Worm (Caenorhabditis elegans) whole organism, young adult: ENCODE data around the gene C26D10.4.

ENCODE experiments used
- B0019.2 ChIP-seq: fragments of 200-800 bp; sonication (Bioruptor generic); conservative IDR thresholded peaks from 2 replicates; pipeline ENCODE4 v1.3.6; 2022; ENCODE audit warnings: missing genetic modification reagents, missing genetic modification characterization, missing compliant biosample characterization
- B0261.1 ChIP-seq: sonication (generic microtip); optimal IDR thresholded peaks from 2 replicates; lab custom pipeline; 2016; ENCODE audit warnings: mild to moderate bottlenecking, missing genetic modification characterization, moderate library complexity, missing compliant biosample characterization
- C17E4.6 ChIP-seq: fragments of 200-800 bp; sonication (Bioruptor generic); IDR thresholded peaks from 2 replicates; pipeline ENCODE4 v1.3.6; 2022; ENCODE audit warnings: missing genetic modification reagents, missing genetic modification characterization, missing compliant biosample characterization
- D2030.7 ChIP-seq: fragments of 200-800 bp; sonication (Bioruptor generic); IDR thresholded peaks from 2 replicates; pipeline ENCODE4 v1.3.6; 2022; ENCODE audit warnings: missing genetic modification reagents, missing genetic modification characterization, missing compliant biosample characterization
- F37B4.10 ChIP-seq: fragments of 200-800 bp; sonication (Bioruptor generic); IDR thresholded peaks from 2 replicates; pipeline ENCODE4 v1.3.6; 2022; ENCODE audit warnings: missing genetic modification characterization, missing compliant biosample characterization
- F52B5.7 ChIP-seq: sonication (generic microtip); optimal IDR thresholded peaks from 2 replicates; lab custom pipeline; 2016; ENCODE audit warnings: mild to moderate bottlenecking, missing genetic modification characterization, missing compliant biosample characterization
- K11D2.4 ChIP-seq: fragments of 200-800 bp; sonication (Bioruptor generic); IDR thresholded peaks from 2 replicates; pipeline ENCODE4 v1.3.6; 2022; ENCODE audit warnings: missing genetic modification reagents, missing genetic modification characterization, missing compliant biosample characterization
- T07F8.4 ChIP-seq: sonication (generic microtip); optimal IDR thresholded peaks from 2 replicates; lab custom pipeline; 2016; ENCODE audit warnings: mild to moderate bottlenecking, missing genetic modification characterization, moderate library complexity, missing compliant biosample characterization
- Y53F4B.3 ChIP-seq: fragments of 200-800 bp; sonication (Bioruptor generic); IDR thresholded peaks from 2 replicates; pipeline ENCODE4 v1.3.6; 2022; ENCODE audit warnings: missing genetic modification reagents, missing genetic modification characterization, missing compliant biosample characterization
- Y79H2A.3 ChIP-seq: fragments of 200-800 bp; sonication (Bioruptor generic); conservative IDR thresholded peaks from 2 replicates; pipeline ENCODE4 v1.3.6; 2022; ENCODE audit warnings: missing genetic modification reagents, missing genetic modification characterization, missing compliant biosample characterization
- ZK185.1 ChIP-seq: sonication (generic microtip); optimal IDR thresholded peaks from 2 replicates; lab custom pipeline; 2016; ENCODE audit warnings: mild to moderate bottlenecking, missing genetic modification characterization, missing compliant biosample characterization; ENCODE audit not compliant: poor library complexity, severe bottlenecking
- akir-1 ChIP-seq: fragments of 200-800 bp; sonication (Bioruptor generic); optimal IDR thresholded peaks from 2 replicates; lab custom pipeline; 2018; ENCODE audit warnings: mild to moderate bottlenecking, missing genetic modification characterization, moderate library complexity, missing compliant biosample characterization
- ama-1 ChIP-seq, 3 experiments: fragments of 150-350 bp in 1 of 3; sonication (generic microtip) in 2 of 3; optimal IDR thresholded peaks; 2 replicates each; lab custom pipeline; 2014 to 2018; ENCODE audit warnings: missing biosample characterization in 2 of 3, missing genetic modification characterization in 2 of 3, missing genetic modification reagents in 2 of 3
- athp-1 ChIP-seq: sonication (generic microtip); optimal IDR thresholded peaks from 2 replicates; lab custom pipeline; 2017; ENCODE audit warnings: mild to moderate bottlenecking, missing genetic modification characterization, missing compliant biosample characterization
- attf-3 ChIP-seq: fragments of 200-800 bp; sonication (Bioruptor generic); conservative IDR thresholded peaks from 2 replicates; pipeline ENCODE4 v1.3.6; 2022; ENCODE audit warnings: missing genetic modification reagents, missing genetic modification characterization, missing compliant biosample characterization
- attf-5 ChIP-seq: fragments of 200-800 bp; sonication (Bioruptor generic); optimal IDR thresholded peaks from 2 replicates; lab custom pipeline; 2018; ENCODE audit warnings: mild to moderate bottlenecking, missing genetic modification characterization, missing compliant biosample characterization
- ccch-3 ChIP-seq: fragments of 200-800 bp; sonication (Bioruptor generic); optimal IDR thresholded peaks from 2 replicates; lab custom pipeline; 2018; ENCODE audit warnings: mild to moderate bottlenecking, missing genetic modification characterization, missing compliant biosample characterization
- cebp-1 ChIP-seq, 2 experiments: fragments of 200-800 bp in 1 of 2; sonication (Bioruptor generic) in 1 of 2; sonication (generic microtip) in 1 of 2; IDR thresholded peaks in 1 of 2; optimal IDR thresholded peaks in 1 of 2; 2 replicates each; pipeline versions ENCODE4 v1.3.6 to Lab custom; 2017 to 2022; ENCODE audit warnings: missing compliant biosample characterization in 2 of 2, missing genetic modification characterization in 2 of 2, mild to moderate bottlenecking in 1 of 2, missing genetic modification reagents in 1 of 2, moderate library complexity in 1 of 2
- ceh-40 ChIP-seq: fragments of 200-800 bp; sonication (Bioruptor generic); IDR thresholded peaks from 2 replicates; pipeline ENCODE4 v1.3.6; 2022; ENCODE audit warnings: missing genetic modification characterization, missing compliant biosample characterization
- ceh-58 ChIP-seq: fragments of 200-800 bp; sonication (Bioruptor generic); IDR thresholded peaks from 2 replicates; pipeline ENCODE4 v1.3.6; 2022; ENCODE audit warnings: missing genetic modification characterization, missing compliant biosample characterization
- die-1 ChIP-seq: sonication (generic microtip); optimal IDR thresholded peaks from 2 replicates; lab custom pipeline; 2016; ENCODE audit warnings: missing genotype, mild to moderate bottlenecking, missing genetic modification characterization, missing compliant biosample characterization
- dpff-1 ChIP-seq: sonication (generic microtip); optimal IDR thresholded peaks from 2 replicates; lab custom pipeline; 2017; ENCODE audit warnings: mild to moderate bottlenecking, missing genetic modification characterization, missing compliant biosample characterization
- egl-44 ChIP-seq: fragments of 200-800 bp; sonication (Bioruptor generic); IDR thresholded peaks from 2 replicates; pipeline ENCODE4 v1.3.6; 2022; ENCODE audit warnings: missing genetic modification reagents, missing genetic modification characterization, missing compliant biosample characterization
- egrh-3 ChIP-seq: fragments of 200-800 bp; sonication (Bioruptor generic); IDR thresholded peaks from 2 replicates; pipeline ENCODE4 v1.3.6; 2022; ENCODE audit warnings: missing genetic modification reagents, missing genetic modification characterization, missing compliant biosample characterization
- fkh-3 ChIP-seq: sonication (generic microtip); optimal IDR thresholded peaks from 2 replicates; lab custom pipeline; 2016; ENCODE audit warnings: mild to moderate bottlenecking, missing genetic modification characterization, missing compliant biosample characterization
- him-1 ChIP-seq: sonication (generic microtip); optimal IDR thresholded peaks from 2 replicates; lab custom pipeline; 2016; ENCODE audit warnings: missing genotype, missing genetic modification reagents, missing genetic modification characterization, missing compliant biosample characterization
- hsf-1 ChIP-seq: fragments of 200-800 bp; sonication (Bioruptor generic); IDR thresholded peaks from 2 replicates; pipeline ENCODE4 v1.3.6; 2022; ENCODE audit warnings: missing genetic modification reagents, missing genetic modification characterization, missing compliant biosample characterization
- let-607 ChIP-seq, 2 experiments: fragments of 200-800 bp in 1 of 2; sonication (Bioruptor generic) in 1 of 2; sonication (generic microtip) in 1 of 2; optimal IDR thresholded peaks; 2 replicates each; lab custom pipeline; 2016 to 2018; ENCODE audit warnings: mild to moderate bottlenecking in 2 of 2, missing compliant biosample characterization in 2 of 2, missing genetic modification characterization in 2 of 2, moderate library complexity in 2 of 2, missing genotype in 1 of 2
- lin-40 ChIP-seq: sonication (generic microtip); optimal IDR thresholded peaks from 2 replicates; lab custom pipeline; 2016; ENCODE audit warnings: missing genetic modification characterization, mild to moderate bottlenecking, missing compliant biosample characterization, missing genotype, missing genetic modification reagents
- madf-3 ChIP-seq: fragments of 200-800 bp; sonication (Bioruptor generic); IDR thresholded peaks from 2 replicates; pipeline ENCODE4 v1.3.6; 2022; ENCODE audit warnings: missing genetic modification reagents, missing genetic modification characterization, missing compliant biosample characterization
- madf-8 ChIP-seq: fragments of 200-800 bp; sonication (Bioruptor generic); conservative IDR thresholded peaks from 2 replicates; pipeline ENCODE4 v1.3.6; 2022; ENCODE audit warnings: missing genetic modification reagents, missing genetic modification characterization, missing compliant biosample characterization
- mxl-1 ChIP-seq: sonication (generic microtip); optimal IDR thresholded peaks from 2 replicates; lab custom pipeline; 2016; ENCODE audit warnings: missing genetic modification characterization, missing compliant biosample characterization
- nfya-1 ChIP-seq: sonication (generic microtip); optimal IDR thresholded peaks from 2 replicates; lab custom pipeline; 2017; ENCODE audit warnings: antibody characterized with exemption, missing compliant biosample characterization, missing genetic modification characterization, borderline replicate concordance; ENCODE audit not compliant: insufficient read depth
- nfya-2 ChIP-seq: fragments of 200-800 bp; sonication (Bioruptor generic); IDR thresholded peaks from 2 replicates; pipeline ENCODE4 v1.3.6; 2022; ENCODE audit warnings: missing genetic modification reagents, missing genetic modification characterization, missing compliant biosample characterization
- nhr-179 ChIP-seq: sonication (generic microtip); optimal IDR thresholded peaks from 2 replicates; lab custom pipeline; 2016; ENCODE audit warnings: mild to moderate bottlenecking, missing genetic modification characterization, missing compliant biosample characterization
- nhr-80 ChIP-seq: sonication (generic microtip); optimal IDR thresholded peaks from 2 replicates; lab custom pipeline; 2016; ENCODE audit warnings: missing genetic modification characterization, missing compliant biosample characterization
- pha-4 ChIP-seq: fragments of 150-350 bp; sonication (generic microtip); optimal IDR thresholded peaks from 2 replicates; lab custom pipeline; 2014; ENCODE audit warnings: missing biosample characterization, missing genetic modification reagents, missing genetic modification characterization
- rcor-1 ChIP-seq: fragments of 200-800 bp; sonication (Bioruptor generic); IDR thresholded peaks from 2 replicates; pipeline ENCODE4 v1.3.6; 2022; ENCODE audit warnings: missing genetic modification reagents, missing genetic modification characterization, missing compliant biosample characterization
- rpc-1 ChIP-seq, 2 experiments: fragments of 150-350 bp in 1 of 2; sonication (generic microtip) in 1 of 2; optimal IDR thresholded peaks; 2 replicates each; lab custom pipeline; 2014 to 2018; ENCODE audit warnings: missing biosample characterization in 1 of 2, missing genetic modification characterization in 1 of 2, missing genetic modification reagents in 1 of 2, missing genotype in 1 of 2
- sdz-38 ChIP-seq: sonication (generic microtip); optimal IDR thresholded peaks from 2 replicates; lab custom pipeline; 2016; ENCODE audit warnings: missing genotype, missing genetic modification characterization, missing compliant biosample characterization
- snpc-1.1 ChIP-seq: sonication (generic microtip); optimal IDR thresholded peaks from 2 replicates; lab custom pipeline; 2017; ENCODE audit warnings: missing genetic modification characterization, mild to moderate bottlenecking, missing compliant biosample characterization, antibody characterized with exemption, moderate library complexity, missing genotype, missing genetic modification reagents; ENCODE audit not compliant: insufficient read depth
- tbp1 ChIP-seq: fragments of 200-800 bp; sonication (Bioruptor generic); optimal IDR thresholded peaks from 2 replicates; lab custom pipeline; 2018; ENCODE audit warnings: mild to moderate bottlenecking, missing genetic modification characterization, missing compliant biosample characterization
- tlf-1 ChIP-seq: fragments of 200-800 bp; sonication (Bioruptor generic); optimal IDR thresholded peaks from 2 replicates; lab custom pipeline; 2018; ENCODE audit warnings: mild to moderate bottlenecking, missing genetic modification characterization, missing compliant biosample characterization
- zim-3 ChIP-seq: sonication (generic microtip); optimal IDR thresholded peaks from 2 replicates; lab custom pipeline; 2017; ENCODE audit warnings: mild to moderate bottlenecking, missing genetic modification characterization, moderate library complexity, missing compliant biosample characterization
- ztf-22 ChIP-seq: fragments of 200-800 bp; sonication (Bioruptor generic); optimal IDR thresholded peaks from 2 replicates; lab custom pipeline; 2018; ENCODE audit warnings: mild to moderate bottlenecking, missing genetic modification characterization, moderate library complexity, missing compliant biosample characterization
- ztf-25 ChIP-seq: fragments of 200-800 bp; sonication (Bioruptor generic); IDR thresholded peaks from 2 replicates; pipeline ENCODE4 v1.3.6; 2022; ENCODE audit warnings: missing genetic modification reagents, missing genetic modification characterization, missing compliant biosample characterization
- ztf-28 ChIP-seq: fragments of 200-800 bp; sonication (Bioruptor generic); IDR thresholded peaks from 2 replicates; pipeline ENCODE4 v1.3.6; 2022; ENCODE audit warnings: missing genetic modification reagents, missing genetic modification characterization, missing compliant biosample characterization

C26D10.4 gene

DNA sequence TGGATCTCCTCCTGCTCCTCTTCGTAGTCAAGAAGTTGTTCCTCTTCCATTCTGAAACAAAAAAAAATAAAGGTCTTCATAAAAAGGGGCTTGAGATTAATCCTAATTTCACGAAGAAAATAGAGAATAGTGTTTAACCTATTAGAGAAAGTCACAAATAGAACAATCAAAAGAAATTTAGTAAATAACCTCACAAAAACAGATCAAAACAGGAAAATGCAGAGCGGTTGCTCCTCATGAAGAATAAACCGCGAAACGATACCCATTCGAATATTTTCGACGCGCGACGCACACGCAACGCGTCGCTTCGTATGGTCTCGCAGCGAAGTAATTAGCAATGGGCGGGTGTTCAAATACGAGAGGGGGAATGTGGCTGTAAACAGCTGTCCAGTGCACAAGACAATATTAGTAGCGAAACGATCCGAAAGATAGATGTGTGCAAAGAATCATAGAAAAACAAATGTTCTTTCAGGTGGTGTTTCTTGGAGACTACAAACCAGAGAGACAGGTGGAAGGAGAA lies 682 bp upstream of the C26D10.4 start, which contains the start of gene hel-1 (continued):
- no peak for TF ChIP-seq fkh-3 (tag; lab: Kevin White, UChicago)
- no peak for TF ChIP-seq nfya-2
- peak; percentile 54 for TF ChIP-seq tbp1 (GFP tag; lab: Kevin White, UChicago)
- TF ChIP-seq egl-44 (GFP tag; lab: Robert Waterston, UW), result no peak
- no peak for TF ChIP-seq akir-1 (GFP tag; lab: Kevin White, UChicago)
- no peak for TF ChIP-seq Y79H2A.3 (GFP tag; lab: Robert Waterston, UW)
- no peak for TF ChIP-seq lin-40 (tag; lab: Kevin White, UChicago)
- TF ChIP-seq attf-5, result peak; percentile 86
- TF ChIP-seq sdz-38, result no peak
- TF ChIP-seq ceh-58 (GFP tag; lab: Robert Waterston, UW), result no peak
- TF ChIP-seq madf-8 (GFP tag; lab: Robert Waterston, UW), result peak; percentile 68
- no peak for TF ChIP-seq ztf-22 (GFP tag; lab: Kevin White, UChicago)
- TF ChIP-seq ceh-40 (GFP tag; lab: Robert Waterston, UW), result no peak
- no peak for TF ChIP-seq B0261.1
- TF ChIP-seq snpc-1.1 (tag; lab: Kevin White, UChicago), result no peak
- TF ChIP-seq let-607 (tag; optimal IDR thresholded peaks at IDR 0.05; lab: Kevin White, UChicago), result no peak
- peak; percentile 46; the same call in 1 of the 2 replicates for TF ChIP-seq rcor-1
- TF ChIP-seq Y53F4B.3 (GFP tag; lab: Robert Waterston, UW), result no peak
- TF ChIP-seq rpc-1 (optimal IDR thresholded peaks at IDR 0.05; lab: Kevin White, UChicago), result no peak
- TF ChIP-seq rpc-1 (tag; optimal IDR thresholded peaks at IDR 0.05; lab: Kevin White, UChicago), result no peak
- no peak for TF ChIP-seq cebp-1 (GFP tag; IDR thresholded peaks at IDR 0.05; lab: Robert Waterston, UW)
- TF ChIP-seq cebp-1 (tag; optimal IDR thresholded peaks at IDR 0.05; lab: Kevin White, UChicago), result no peak
- no peak for TF ChIP-seq dpff-1 (tag; lab: Kevin White, UChicago)
- TF ChIP-seq athp-1 (tag; lab: Kevin White, UChicago), result no peak
- no peak for TF ChIP-seq mxl-1 (tag; lab: Kevin White, UChicago)
- peak; percentile 57; the same call in 1 of the 2 replicates for TF ChIP-seq hsf-1 (GFP tag; lab: Robert Waterston, UW)
- TF ChIP-seq madf-3 (GFP tag; lab: Robert Waterston, UW), result peak; percentile 99
- no peak for TF ChIP-seq F37B4.10 (GFP tag; lab: Robert Waterston, UW)
- no peak for TF ChIP-seq T07F8.4 (tag; lab: Kevin White, UChicago)
- TF ChIP-seq zim-3 (tag; lab: Kevin White, UChicago), result no peak
- 0 out of 2 replicates have a peak, but pooled peaks have one; percentile 24 for TF ChIP-seq attf-3 (GFP tag; lab: Robert Waterston, UW)
- TF ChIP-seq F52B5.7, result no peak
- TF ChIP-seq nfya-1, result no peak
- TF ChIP-seq K11D2.4 (GFP tag; lab: Robert Waterston, UW), result 0 out of 2 replicates have a peak, but pooled peaks have one; percentile 27
- no peak for TF ChIP-seq B0019.2 (GFP tag; lab: Robert Waterston, UW)
- TF ChIP-seq D2030.7 (GFP tag; lab: Robert Waterston, UW), result peak; percentile 46; the same call in 1 of the 2 replicates
- TF ChIP-seq nhr-179 (tag; lab: Kevin White, UChicago), result no peak
- TF ChIP-seq ZK185.1 (tag; lab: Kevin White, UChicago), result peak; percentile 45
- no peak for TF ChIP-seq nhr-80 (tag; lab: Kevin White, UChicago)
- no peak for TF ChIP-seq die-1 (tag; lab: Kevin White, UChicago)
- TF ChIP-seq ccch-3, result no peak
- TF ChIP-seq pha-4 (tag; lab: Kevin White, UChicago), result no peak
- peak; percentile 2 for TF ChIP-seq tlf-1 (GFP tag; lab: Kevin White, UChicago)
- no peak for TF ChIP-seq C17E4.6 (GFP tag; lab: Robert Waterston, UW)
- no peak for TF ChIP-seq ztf-25 (GFP tag; lab: Robert Waterston, UW)
- TF ChIP-seq egrh-3 (GFP tag; lab: Robert Waterston, UW), result no peak
- no peak for TF ChIP-seq ztf-28 (GFP tag; lab: Robert Waterston, UW)
- no peak for TF ChIP-seq ama-1 (optimal IDR thresholded peaks at IDR 0.05; lab: Kevin White, UChicago)
- no peak for TF ChIP-seq ama-1 (GFP tag; optimal IDR thresholded peaks at IDR 0.05; lab: Kevin White, UChicago)
- no peak for TF ChIP-seq him-1 (tag; lab: Kevin White, UChicago)
